Worm (Caenorhabditis elegans): ENCODE results near the gene F13A2.5.

F13A2.5 gene

DNA sequence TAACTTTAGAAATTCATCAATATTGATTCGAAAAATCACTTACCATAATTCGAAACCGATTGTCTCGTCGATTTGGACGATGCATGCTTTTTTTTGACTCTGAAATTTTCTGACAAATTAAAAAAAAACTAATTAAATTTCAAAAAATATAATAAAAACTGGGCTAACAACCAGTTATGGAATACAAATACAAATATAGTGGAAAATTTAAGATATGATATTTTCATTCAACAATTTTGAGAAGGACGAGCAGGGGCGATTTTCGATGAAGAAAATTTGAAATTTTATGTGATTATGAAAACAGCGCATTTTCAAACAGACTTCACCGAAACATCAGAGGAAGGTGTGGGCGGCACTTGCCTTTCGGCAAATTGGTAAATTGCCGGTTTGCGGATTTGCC lies 19.5 kb downstream of the F13A2.5 start, which contains the start of gene F13A2.1:
Gene F13A2.1, minus strand, starts transcription at position 101 of the 400 bp plus-strand sequence.
- TF ChIP-seq unc-39 (tag; optimal IDR thresholded peaks at IDR 0.05) (no peak), flh-1 (GFP tag; optimal IDR thresholded peaks at IDR 0.05) (no peak), tbx-8 (GFP tag; optimal IDR thresholded peaks at IDR 0.05) (no peak), M03D4.4 (tag; optimal IDR thresholded peaks at IDR 0.05) (no peak), lin-13 (tag; optimal IDR thresholded peaks at IDR 0.05) (no peak), nhr-237 (tag; optimal IDR thresholded peaks at IDR 0.05) (no peak), cnd-1 (tag; optimal IDR thresholded peaks at IDR 0.05) (no peak), ces-1 (GFP tag; optimal IDR thresholded peaks at IDR 0.05) (no peak), sptf-1 (tag; optimal IDR thresholded peaks at IDR 0.05) (no peak), sem-2 (GFP tag; optimal IDR thresholded peaks at IDR 0.05) (no peak), bed-3 (GFP tag; optimal IDR thresholded peaks at IDR 0.05) (no peak), lsy-2 (tag; optimal IDR thresholded peaks at IDR 0.05) (no peak), mls-2 (tag; optimal IDR thresholded peaks at IDR 0.05) (no peak), blmp-1 (tag; optimal IDR thresholded peaks at IDR 0.05) (no peak), ceh-83 (GFP tag; optimal IDR thresholded peaks at IDR 0.05) (no peak), pha-4 (tag; optimal IDR thresholded peaks at IDR 0.05) (no peak)

DNA sequence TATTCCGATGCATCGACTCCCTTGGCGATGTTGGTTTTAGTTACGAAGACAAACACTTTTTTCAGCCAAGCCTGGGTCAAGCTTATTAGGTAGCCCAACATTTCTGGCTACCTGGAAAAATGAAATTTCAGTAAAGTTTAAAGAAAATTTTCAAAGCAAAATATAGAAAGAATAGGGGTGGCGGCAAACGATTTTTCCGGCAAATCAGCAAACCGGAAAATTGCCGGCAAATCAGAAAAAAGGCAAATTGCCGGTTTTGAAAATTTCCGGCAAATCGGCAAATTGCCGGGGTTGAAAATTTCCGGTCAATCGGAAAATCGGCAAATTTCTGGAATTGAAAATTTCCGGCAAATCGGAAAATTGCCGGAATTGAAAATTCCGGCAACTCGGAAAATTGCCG lies 24.1 kb downstream of the F13A2.5 start, which contains the start of gene F32D1.8:
Gene F32D1.8, minus strand, starts transcription at position 101 of the 400 bp plus-strand sequence.
- no peak for TF ChIP-seq mls-2 (tag; optimal IDR thresholded peaks at IDR 0.05)
- no peak for TF ChIP-seq ceh-39 (tag; optimal IDR thresholded peaks at IDR 0.05)
- no peak for TF ChIP-seq snpc-4 (tag; optimal IDR thresholded peaks at IDR 0.05)
- TF ChIP-seq pha-4 (tag; optimal IDR thresholded peaks at IDR 0.05), result no peak

- no peak for TF ChIP-seq mab-5 (tag; optimal IDR thresholded peaks at IDR 0.05)
- TF ChIP-seq bed-3 (GFP tag; optimal IDR thresholded peaks at IDR 0.05), result no peak
- no peak for TF ChIP-seq ham-2 (GFP tag; optimal IDR thresholded peaks at IDR 0.05)
- no peak for TF ChIP-seq lin-13 (tag; optimal IDR thresholded peaks at IDR 0.05)
- TF ChIP-seq sem-2 (GFP tag; optimal IDR thresholded peaks at IDR 0.05), result no peak
- no peak for TF ChIP-seq unc-120 (tag; optimal IDR thresholded peaks at IDR 0.05; ENCODE audit: poor library complexity, severe bottlenecking)
- no peak for TF ChIP-seq elt-3 (tag; optimal IDR thresholded peaks at IDR 0.05)
- no peak for TF ChIP-seq lsy-2 (tag; optimal IDR thresholded peaks at IDR 0.05)
- TF ChIP-seq ztf-11 (tag; optimal IDR thresholded peaks at IDR 0.05), result no peak
- TF ChIP-seq nhr-237 (tag; optimal IDR thresholded peaks at IDR 0.05), result no peak
- no peak for TF ChIP-seq sptf-1 (tag; optimal IDR thresholded peaks at IDR 0.05)
- no peak for TF ChIP-seq ceh-83 (GFP tag; optimal IDR thresholded peaks at IDR 0.05)
- TF ChIP-seq pha-4 (tag; optimal IDR thresholded peaks at IDR 0.05), result no peak
- TF ChIP-seq M03D4.4 (tag; optimal IDR thresholded peaks at IDR 0.05), result no peak
- TF ChIP-seq ces-1 (GFP tag; optimal IDR thresholded peaks at IDR 0.05), result no peak
- no peak for TF ChIP-seq nhr-2 (tag; optimal IDR thresholded peaks at IDR 0.05)
- TF ChIP-seq drap-1 (GFP tag; optimal IDR thresholded peaks at IDR 0.05), result no peak
- TF ChIP-seq flh-1 (GFP tag; optimal IDR thresholded peaks at IDR 0.05), result no peak
- no peak for TF ChIP-seq elt-1 (tag; optimal IDR thresholded peaks at IDR 0.05; ENCODE audit: borderline replicate concordance, insufficient read depth)
Observed at ce11 chrV:4375807-4376564, 25.8 kb downstream of the F13A2.5 start, which contains the start of gene F32D1.7. Gene F32D1.7, minus strand, starts transcription at chrV:4376173.

- TF ChIP-seq mab-5 (tag; optimal IDR thresholded peaks at IDR 0.05), result no peak
- no peak for TF ChIP-seq M03D4.4 (tag; optimal IDR thresholded peaks at IDR 0.05)
- no peak for TF ChIP-seq lin-13 (tag; optimal IDR thresholded peaks at IDR 0.05)
- TF ChIP-seq snpc-4 (tag; optimal IDR thresholded peaks at IDR 0.05), result no peak
- TF ChIP-seq sptf-1 (tag; optimal IDR thresholded peaks at IDR 0.05), result no peak
- no peak for TF ChIP-seq unc-62 (GFP tag; optimal IDR thresholded peaks at IDR 0.05)
- no peak for TF ChIP-seq nhr-2 (tag; optimal IDR thresholded peaks at IDR 0.05)
- TF ChIP-seq nhr-76 (tag; optimal IDR thresholded peaks at IDR 0.05), result no peak
Observed at ce11 chrV:4374625-4375024, 27.1 kb downstream of the F13A2.5 start, which contains the start of gene neg-1. Gene neg-1, minus strand, starts transcription at chrV:4374874.

ce11 chrV:4373656-4374055 lies 28.1 kb downstream of the F13A2.5 start:
- no peak for TF ChIP-seq sptf-1 (tag; optimal IDR thresholded peaks at IDR 0.05)
- TF ChIP-seq M03D4.4 (tag; optimal IDR thresholded peaks at IDR 0.05), result no peak
- no peak for TF ChIP-seq nhr-28 (tag; optimal IDR thresholded peaks at IDR 0.05)
- no peak for TF ChIP-seq nhr-2 (tag; optimal IDR thresholded peaks at IDR 0.05)
- no peak for TF ChIP-seq mab-5 (tag; optimal IDR thresholded peaks at IDR 0.05)
- no peak for TF ChIP-seq unc-120 (tag; optimal IDR thresholded peaks at IDR 0.05; ENCODE audit: poor library complexity, severe bottlenecking)
- TF ChIP-seq blmp-1 (tag; optimal IDR thresholded peaks at IDR 0.05), result no peak
- no peak for TF ChIP-seq mls-2 (tag; optimal IDR thresholded peaks at IDR 0.05)
- no peak for TF ChIP-seq drap-1 (GFP tag; optimal IDR thresholded peaks at IDR 0.05)
- no peak for TF ChIP-seq sem-2 (GFP tag; optimal IDR thresholded peaks at IDR 0.05)
- TF ChIP-seq flh-1 (GFP tag; optimal IDR thresholded peaks at IDR 0.05), result no peak
- TF ChIP-seq tbx-8 (GFP tag; optimal IDR thresholded peaks at IDR 0.05), result no peak
- no peak for TF ChIP-seq bed-3 (GFP tag; optimal IDR thresholded peaks at IDR 0.05)
- TF ChIP-seq unc-39 (tag; optimal IDR thresholded peaks at IDR 0.05), result no peak

All from whole organism, mixed stage, embryonic.